Worm (Caenorhabditis elegans) whole organism, early embryonic: Measurements from ENCODE around the gene sre-33.

ENCODE experiments used
- B0310.2 ChIP-seq: sonication (generic microtip); optimal IDR thresholded peaks from 2 replicates; lab custom pipeline; 2016; ENCODE audit warnings: mild to moderate bottlenecking, missing genetic modification characterization, missing compliant biosample characterization
- F13C5.2 ChIP-seq: sonication (generic microtip); optimal IDR thresholded peaks from 2 replicates; lab custom pipeline; 2017; ENCODE audit warnings: mild to moderate bottlenecking, missing genetic modification characterization, inconsistent platforms, missing compliant biosample characterization
- aly-1 ChIP-seq: sonication (generic microtip); optimal IDR thresholded peaks from 2 replicates; lab custom pipeline; 2016; ENCODE audit warnings: missing genetic modification characterization, missing compliant biosample characterization
- ama-1 ChIP-seq: fragments of 150-350 bp; optimal IDR thresholded peaks from 2 replicates; lab custom pipeline; 2014
- ceh-13 ChIP-seq: fragments of 200-800 bp; sonication (Bioruptor generic); optimal IDR thresholded peaks from 2 replicates; lab custom pipeline; 2018; ENCODE audit warnings: mild to moderate bottlenecking, missing genetic modification characterization, missing compliant biosample characterization
- ceh-36 ChIP-seq: sonication (generic microtip); optimal IDR thresholded peaks from 2 replicates; lab custom pipeline; 2016; ENCODE audit warnings: missing genetic modification characterization, inconsistent platforms, missing compliant biosample characterization
- ets-7 ChIP-seq: sonication (generic microtip); optimal IDR thresholded peaks from 2 replicates; lab custom pipeline; 2016; ENCODE audit warnings: missing genotype, missing genetic modification characterization, missing compliant biosample characterization
- flt-1 ChIP-seq: fragments of 200-800 bp; sonication (Bioruptor generic); IDR thresholded peaks from 2 replicates; pipeline ENCODE4 v1.3.6; 2022; ENCODE audit warnings: missing genetic modification characterization, missing compliant biosample characterization
- hmbx-1 ChIP-seq: sonication (generic microtip); optimal IDR thresholded peaks from 2 replicates; lab custom pipeline; 2016; ENCODE audit warnings: mild to moderate bottlenecking, missing genetic modification characterization, missing compliant biosample characterization
- hmg-4 ChIP-seq: fragments of 200-800 bp; sonication (Bioruptor generic); optimal IDR thresholded peaks from 2 replicates; lab custom pipeline; 2018; ENCODE audit warnings: mild to moderate bottlenecking, missing genetic modification characterization, missing compliant biosample characterization
- hnd-1 ChIP-seq: sonication (generic microtip); optimal IDR thresholded peaks from 2 replicates; lab custom pipeline; 2016; ENCODE audit warnings: missing genetic modification characterization, missing compliant biosample characterization
- pes-1 ChIP-seq: fragments of 200-800 bp; sonication (Bioruptor generic); IDR thresholded peaks from 2 replicates; pipeline ENCODE4 v1.3.6; 2022; ENCODE audit warnings: missing genetic modification reagents, missing genetic modification characterization, missing compliant biosample characterization
- scrt-1 ChIP-seq: fragments of 200-800 bp; sonication (Bioruptor generic); IDR thresholded peaks from 2 replicates; pipeline ENCODE4 v1.3.6; 2022; ENCODE audit warnings: missing genetic modification characterization, missing compliant biosample characterization
- sea-1 ChIP-seq: fragments of 200-800 bp; sonication (Bioruptor generic); conservative IDR thresholded peaks from 2 replicates; pipeline ENCODE4 v1.3.6; 2022; ENCODE audit warnings: missing genetic modification characterization, missing compliant biosample characterization
- tbx-11 ChIP-seq: fragments of 200-800 bp; sonication (Bioruptor generic); IDR thresholded peaks from 2 replicates; pipeline ENCODE4 v1.3.6; 2022; ENCODE audit warnings: missing genetic modification characterization, missing compliant biosample characterization
- tbx-37 ChIP-seq: fragments of 200-800 bp; sonication (Bioruptor generic); conservative IDR thresholded peaks from 2 replicates; pipeline ENCODE4 v1.3.6; 2022; ENCODE audit warnings: missing genetic modification reagents, missing genetic modification characterization, missing compliant biosample characterization
- tra-4 ChIP-seq: sonication (generic microtip); optimal IDR thresholded peaks from 2 replicates; lab custom pipeline; 2017; ENCODE audit warnings: missing genetic modification characterization, missing compliant biosample characterization

Gene sre-33

DNA sequence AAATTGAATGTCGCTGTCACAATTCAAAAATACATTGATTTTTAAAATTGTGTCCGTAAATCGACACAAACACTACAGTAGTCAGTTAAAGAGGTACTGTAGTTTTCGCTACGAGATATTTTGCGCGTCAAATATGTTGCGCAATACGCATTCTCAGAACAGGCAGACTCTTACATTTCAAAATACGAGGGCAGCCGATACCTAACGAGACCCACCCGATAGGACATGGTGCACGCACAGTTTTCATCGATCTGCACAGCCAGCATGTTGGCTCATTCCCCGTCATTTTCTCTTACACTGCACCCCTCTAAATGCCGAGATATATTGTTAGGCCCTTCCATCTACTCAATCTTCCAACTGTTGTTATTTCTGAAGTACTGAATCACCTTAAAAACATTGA, 9.1 kb downstream of the sre-33 start, which contains the start of gene F15A4.2:
F15A4.2 (plus strand) TSS at position 301 of the 400 bp plus-strand sequence.
- TF ChIP-seq hmbx-1 (tag; lab: Kevin White, UChicago) (no peak), pes-1 (GFP tag; lab: Robert Waterston, UW) (no peak), ama-1 (lab: Kevin White, UChicago) (no peak), ceh-13 (no peak), tra-4 (no peak), tbx-37 (GFP tag; lab: Robert Waterston, UW) (no peak), hmg-4 (GFP tag; lab: Kevin White, UChicago) (no peak), ceh-36 (tag; lab: Kevin White, UChicago) (no peak), sea-1 (GFP tag; lab: Robert Waterston, UW) (no peak), B0310.2 (tag; lab: Kevin White, UChicago) (no peak), flt-1 (GFP tag; lab: Robert Waterston, UW) (no peak), aly-1 (tag; lab: Kevin White, UChicago) (no peak), F13C5.2 (tag; lab: Kevin White, UChicago) (no peak), tbx-11 (GFP tag; lab: Robert Waterston, UW) (no peak), ets-7 (tag; lab: Kevin White, UChicago) (no peak)

DNA sequence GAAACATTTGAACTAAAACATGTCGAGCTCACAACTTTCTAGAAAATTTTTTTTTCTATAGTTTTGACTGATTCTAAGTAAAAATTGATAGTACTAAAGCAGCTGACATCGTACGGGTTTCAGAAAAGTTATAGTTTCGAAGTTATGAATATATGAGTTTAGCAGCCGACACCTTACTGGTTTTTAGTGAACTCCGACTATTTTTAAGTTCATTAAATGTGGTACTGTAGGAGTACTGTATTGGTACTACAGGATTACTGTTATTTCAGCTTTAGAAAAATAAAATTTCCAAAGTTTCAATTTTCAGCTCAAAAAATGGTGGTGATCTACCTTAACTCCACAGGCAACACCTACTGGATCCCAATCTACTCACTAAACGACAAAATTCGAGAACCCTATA, 12.5 kb downstream of the sre-33 start, which contains the start of gene sre-37:
sre-37 (plus strand) TSS at position 301 of the 400 bp plus-strand sequence.
- no peak for TF ChIP-seq sea-1 (GFP tag; lab: Robert Waterston, UW)

DNA sequence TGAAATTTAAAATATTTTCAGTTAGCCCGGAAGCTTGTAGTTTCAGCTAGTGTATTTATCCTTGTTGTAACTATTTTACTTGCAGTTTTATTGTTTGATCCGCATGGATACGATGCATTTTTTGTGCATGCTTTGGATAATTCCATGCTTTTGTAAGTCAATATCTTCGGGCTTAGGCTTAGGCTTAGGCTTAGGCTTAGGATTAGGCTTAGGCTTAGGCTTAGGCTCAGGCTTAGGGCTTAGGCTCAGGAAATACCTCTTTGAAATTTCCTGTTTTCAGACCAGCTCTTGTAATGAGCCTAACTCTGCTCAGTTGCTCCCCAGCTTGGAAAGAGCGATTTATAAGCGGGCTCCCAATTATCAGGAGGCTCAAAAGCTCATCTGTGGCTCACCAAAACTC, 13.9 kb downstream of the sre-33 start, which contains the start of gene srg-16:
srg-16 (plus strand) TSS at position 87 of the 400 bp plus-strand sequence.
- TF ChIP-seq tbx-11 (GFP tag; lab: Robert Waterston, UW) (no peak), ceh-36 (tag; lab: Kevin White, UChicago) (peak; percentile 63)

DNA sequence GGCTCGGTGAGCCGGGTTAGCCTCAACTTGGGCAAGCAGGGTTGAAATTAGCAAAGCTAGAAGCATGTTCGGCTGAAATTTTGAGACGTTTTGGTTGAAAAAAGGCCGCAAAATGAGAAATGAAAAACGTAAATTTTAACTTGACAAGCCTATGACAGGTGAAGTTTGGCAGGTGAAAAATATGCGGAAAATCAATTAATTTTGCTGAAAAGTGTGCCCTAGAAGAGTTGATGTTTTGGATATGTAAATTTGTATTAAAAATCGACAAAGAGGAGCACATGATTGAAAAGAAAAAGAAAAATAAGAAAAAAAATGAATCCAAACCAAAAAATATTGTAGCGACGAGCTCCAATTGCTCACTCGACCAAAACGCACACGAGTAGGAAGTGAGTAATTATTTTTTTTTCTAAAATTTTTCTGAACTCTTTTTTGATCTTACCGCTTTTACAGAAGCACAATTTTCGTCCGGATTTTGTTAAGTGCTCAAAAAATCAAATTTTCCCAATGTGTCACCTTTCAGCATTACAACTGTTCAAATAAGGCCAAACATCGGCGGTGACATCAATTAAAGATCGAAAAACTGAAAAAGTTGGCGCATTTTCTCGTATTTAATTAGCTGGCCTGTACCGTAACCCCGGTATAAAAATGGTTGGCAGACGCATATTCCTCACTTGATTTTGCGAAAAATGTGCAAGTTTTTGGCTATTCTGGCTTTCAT, 18.2 kb downstream of the sre-33 start, which contains the start of the genes F15A4.5 and phat-8:
F15A4.5 (minus strand) TSS at position 101 of the 718 bp plus-strand sequence.
phat-8 (plus strand) TSS at position 668 of the 718 bp plus-strand sequence.
- no peak for TF ChIP-seq aly-1 (tag; lab: Kevin White, UChicago)

DNA sequence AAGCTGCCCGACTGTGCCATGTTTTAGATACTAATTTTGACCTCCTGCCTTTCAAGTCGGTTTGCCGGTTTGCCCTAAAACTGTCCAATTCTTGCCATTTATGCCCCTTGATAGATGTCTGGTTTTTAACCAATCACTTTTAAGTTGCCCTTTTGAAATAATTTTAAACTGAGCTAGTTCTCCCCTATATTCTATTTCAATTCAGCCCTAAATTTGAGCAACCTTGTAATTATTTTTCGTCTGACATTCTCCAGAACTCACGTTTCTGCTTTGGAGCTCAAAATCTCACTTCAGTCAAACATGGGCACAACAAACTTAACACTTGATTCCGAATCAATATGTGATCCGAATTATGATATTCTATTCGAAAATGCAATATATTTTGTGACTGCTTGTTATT, 20.3 kb downstream of the sre-33 start, which contains the start of gene srg-17:
srg-17 (plus strand) TSS at position 301 of the 400 bp plus-strand sequence.
- TF ChIP-seq hmbx-1 (tag; lab: Kevin White, UChicago) (no peak), tbx-37 (GFP tag; lab: Robert Waterston, UW) (no peak), sea-1 (GFP tag; lab: Robert Waterston, UW) (no peak)

DNA sequence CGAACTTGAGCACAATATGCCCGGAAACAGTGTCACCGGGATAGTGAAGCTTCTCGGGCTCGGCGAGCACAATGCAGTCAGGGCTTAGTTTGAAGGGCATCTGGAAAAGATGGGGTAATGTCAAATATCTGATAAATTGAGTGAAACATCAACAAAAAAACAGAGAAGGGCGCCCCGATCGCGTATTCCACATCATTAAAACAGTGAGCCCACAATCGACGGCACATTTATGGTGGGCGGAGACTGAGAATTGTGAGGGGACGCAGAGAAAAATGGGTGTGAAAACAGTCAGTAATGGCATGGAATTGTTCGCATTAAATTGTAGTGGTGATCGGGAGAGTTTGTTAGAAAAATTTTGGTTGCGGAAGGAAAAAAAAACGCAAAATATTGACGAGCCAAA, 27.7 kb downstream of the sre-33 start, which contains the start of gene arrd-9:
arrd-9 (minus strand) TSS at position 101 of the 400 bp plus-strand sequence.
- TF ChIP-seq hmbx-1 (tag; lab: Kevin White, UChicago) (no peak), hnd-1 (no peak), tra-4 (no peak), tbx-11 (GFP tag; lab: Robert Waterston, UW) (no peak), flt-1 (GFP tag; lab: Robert Waterston, UW) (no peak), ama-1 (lab: Kevin White, UChicago) (no peak), ceh-36 (tag; lab: Kevin White, UChicago) (no peak), ets-7 (tag; lab: Kevin White, UChicago) (no peak), scrt-1 (no peak), tbx-37 (GFP tag; lab: Robert Waterston, UW) (no peak), F13C5.2 (tag; lab: Kevin White, UChicago) (no peak), sea-1 (GFP tag; lab: Robert Waterston, UW) (no peak), aly-1 (tag; lab: Kevin White, UChicago) (no peak), B0310.2 (tag; lab: Kevin White, UChicago) (no peak), ceh-13 (no peak), pes-1 (GFP tag; lab: Robert Waterston, UW) (no peak), hmg-4 (GFP tag; lab: Kevin White, UChicago) (no peak)

DNA sequence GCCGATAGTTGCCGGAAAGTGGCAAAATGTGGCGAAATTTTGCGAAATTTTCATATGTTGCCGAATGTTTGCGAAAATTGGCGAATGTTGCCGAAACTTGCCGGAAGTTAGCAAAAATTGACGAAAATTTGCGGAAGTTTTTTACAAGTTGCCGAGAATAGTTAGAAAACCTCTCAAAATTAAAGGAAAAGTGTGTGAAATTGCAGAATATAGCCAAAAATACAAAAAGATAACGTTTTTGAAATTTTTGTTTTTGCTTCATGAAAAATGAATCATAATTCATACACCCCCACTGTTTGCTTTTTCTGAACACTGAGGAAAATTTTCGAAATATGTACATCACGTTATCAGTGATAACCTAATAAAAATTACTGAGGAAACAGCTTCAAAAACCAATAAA, 28.5 kb downstream of the sre-33 start:
- TF ChIP-seq tbx-11 (GFP tag; lab: Robert Waterston, UW) = no peak
- no peak for TF ChIP-seq flt-1 (GFP tag; lab: Robert Waterston, UW)
- TF ChIP-seq tbx-37 (GFP tag; lab: Robert Waterston, UW) = no peak
- no peak for TF ChIP-seq hnd-1
- TF ChIP-seq hmbx-1 (tag; lab: Kevin White, UChicago) = no peak
- no peak for TF ChIP-seq scrt-1
- no peak for TF ChIP-seq aly-1 (tag; lab: Kevin White, UChicago)
- no peak for TF ChIP-seq ets-7 (tag; lab: Kevin White, UChicago)
- no peak for TF ChIP-seq ceh-13
- TF ChIP-seq hmg-4 (GFP tag; lab: Kevin White, UChicago) = no peak
- no peak for TF ChIP-seq B0310.2 (tag; lab: Kevin White, UChicago)
- no peak for TF ChIP-seq sea-1 (GFP tag; lab: Robert Waterston, UW)
- no peak for TF ChIP-seq ceh-36 (tag; lab: Kevin White, UChicago)
- TF ChIP-seq pes-1 (GFP tag; lab: Robert Waterston, UW) = no peak

DNA sequence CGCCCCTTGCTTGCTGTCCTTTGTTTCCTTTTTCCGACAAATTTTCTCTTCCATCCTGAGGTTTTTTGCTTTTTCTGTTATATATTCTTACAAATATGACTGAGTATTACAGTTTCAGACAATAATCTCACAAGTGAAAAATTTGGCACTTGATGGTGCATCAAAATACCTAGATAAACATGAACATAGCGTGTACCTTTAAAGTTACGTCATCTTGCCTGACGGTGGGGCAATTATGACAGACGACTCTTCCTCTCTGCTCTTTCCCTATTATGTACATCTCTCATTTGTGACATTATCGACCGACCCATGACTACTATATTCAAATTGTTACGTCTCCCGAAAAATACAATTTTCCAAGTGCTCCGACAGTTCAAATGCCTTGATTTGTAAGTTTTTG, 29.5 kb downstream of the sre-33 start, which contains the start of gene fbxb-102:
fbxb-102 (plus strand) TSS at position 301 of the 400 bp plus-strand sequence.
- TF ChIP-seq F13C5.2 (tag; lab: Kevin White, UChicago) = no peak
- TF ChIP-seq ceh-36 (tag; lab: Kevin White, UChicago) = no peak
- no peak for TF ChIP-seq ceh-13
- no peak for TF ChIP-seq pes-1 (GFP tag; lab: Robert Waterston, UW)
- TF ChIP-seq tbx-11 (GFP tag; lab: Robert Waterston, UW) = no peak
- no peak for TF ChIP-seq aly-1 (tag; lab: Kevin White, UChicago)
- TF ChIP-seq tbx-37 (GFP tag; lab: Robert Waterston, UW) = no peak
- no peak for TF ChIP-seq hmbx-1 (tag; lab: Kevin White, UChicago)
- no peak for TF ChIP-seq flt-1 (GFP tag; lab: Robert Waterston, UW)
- TF ChIP-seq ama-1 (lab: Kevin White, UChicago) = no peak
